Fruit fly (Drosophila melanogaster) whole organism, embryonic: Measurements from ENCODE around the gene Sfp38D.

Source experiments
- Asciz ChIP-seq: fragments of 200-800 bp; sonication (Bioruptor generic); optimal IDR thresholded peaks from 2 replicates; lab custom pipeline; 2017; ENCODE audit warnings: missing biosample characterization, mild to moderate bottlenecking, missing genetic modification characterization, missing genetic modification reagents
- CG10209 ChIP-seq: fragments of 200-800 bp; sonication (Bioruptor generic); optimal IDR thresholded peaks from 3 replicates; lab custom pipeline; 2017; ENCODE audit warnings: missing biosample characterization, mild to moderate bottlenecking, missing genetic modification characterization, missing genetic modification reagents
- CG15479 ChIP-seq: fragments of 200-800 bp; sonication (Bioruptor generic); optimal IDR thresholded peaks from 3 replicates; lab custom pipeline; 2019; ENCODE audit warnings: missing biosample characterization, mild to moderate bottlenecking, missing genetic modification characterization, moderate library complexity
- CG4282 ChIP-seq: fragments of 200-800 bp; sonication (Bioruptor generic); optimal IDR thresholded peaks from 2 replicates; lab custom pipeline; 2016; ENCODE audit warnings: missing biosample characterization, missing genetic modification characterization
- CG4424 ChIP-seq: fragments of 200-800 bp; sonication (Bioruptor generic); optimal IDR thresholded peaks from 3 replicates; lab custom pipeline; 2016; ENCODE audit warnings: missing biosample characterization, missing genetic modification characterization
- CG6854 ChIP-seq: fragments of 200-800 bp; sonication (Bioruptor generic); optimal IDR thresholded peaks from 3 replicates; lab custom pipeline; 2017; ENCODE audit warnings: missing biosample characterization, mild to moderate bottlenecking, missing genetic modification characterization
- D ChIP-seq, 2 experiments: fragments of 200-800 bp in 1 of 2; fragments of >200 bp in 1 of 2; sonication (Bioruptor generic) in 1 of 2; optimal IDR thresholded peaks; 2 replicates in 1 of 2; 3 replicates in 1 of 2; lab custom pipeline; 2017; ENCODE audit warnings: mild to moderate bottlenecking in 1 of 2, missing biosample characterization in 1 of 2, missing genetic modification characterization in 1 of 2, missing genetic modification reagents in 1 of 2
- Doc2 ChIP-seq: fragments of 200-800 bp; sonication (Bioruptor generic); IDR thresholded peaks from 2 replicates; pipeline ENCODE4 v1.3.6; 2022; ENCODE audit warnings: missing biosample characterization, missing genetic modification characterization
- MTF-1 ChIP-seq: fragments of 200-800 bp; sonication (Bioruptor generic); optimal IDR thresholded peaks from 2 replicates; lab custom pipeline; 2018; ENCODE audit warnings: missing biosample characterization, mild to moderate bottlenecking, missing genetic modification characterization, borderline replicate concordance
- Pdp1 ChIP-seq, 2 experiments: fragments of 200-800 bp; sonication (Bioruptor generic); optimal IDR thresholded peaks; 3 replicates each; lab custom pipeline; 2016; ENCODE audit warnings: missing biosample characterization in 2 of 2, missing genetic modification characterization in 2 of 2, mild to moderate bottlenecking in 1 of 2, moderate library complexity in 1 of 2
- Sry-δ ChIP-seq: fragments of 200-800 bp; sonication (Bioruptor generic); optimal IDR thresholded peaks from 2 replicates; lab custom pipeline; 2016; ENCODE audit warnings: missing biosample characterization, missing genetic modification characterization
- Usf ChIP-seq: fragments of 200-800 bp; sonication (Bioruptor generic); optimal IDR thresholded peaks from 2 replicates; lab custom pipeline; 2017; ENCODE audit warnings: missing genotype, missing biosample characterization, missing genetic modification characterization
- h ChIP-seq: fragments of >200 bp; optimal IDR thresholded peaks from 2 replicates; lab custom pipeline; 2017
- kni ChIP-seq: fragments of 200-800 bp; sonication (Bioruptor generic); optimal IDR thresholded peaks from 3 replicates; lab custom pipeline; 2017; ENCODE audit warnings: mild to moderate bottlenecking, missing biosample characterization, missing genetic modification reagents, missing genetic modification characterization

DNA sequence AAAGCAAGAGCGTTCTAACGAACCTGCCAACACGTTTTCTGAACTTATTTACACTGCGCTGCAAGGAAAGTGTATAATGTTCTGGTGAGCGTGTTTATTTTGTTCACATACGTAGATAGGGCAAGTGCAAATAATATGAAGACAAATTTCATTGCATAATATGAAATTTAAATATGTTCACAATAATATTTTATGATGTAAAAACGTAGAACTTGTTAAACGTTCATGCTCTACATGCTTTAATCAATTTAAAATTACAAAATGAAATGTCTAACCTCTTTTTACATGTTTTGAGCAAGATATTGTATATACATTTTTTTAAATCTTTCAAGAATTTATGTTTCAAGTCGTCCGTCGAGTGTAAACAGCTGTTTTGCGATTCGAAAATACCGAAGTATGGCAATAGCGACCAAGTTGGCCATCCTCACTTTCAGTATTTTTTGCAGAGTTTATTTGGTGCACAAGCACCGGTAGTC lies 4.7 kb downstream of the Sfp38D start, which contains the start of the genes phr6-4 and CG2608:
- TF ChIP-seq h (lab: Kevin White, UChicago), result no peak
- TF ChIP-seq kni (GFP tag; lab: Kevin White, UChicago), result peak; percentile 46
- peak; percentile 82 for TF ChIP-seq CG6854 (GFP tag; lab: Kevin White, UChicago)
- TF ChIP-seq CG4282, result peak; percentile 58
- peak; percentile 36 for TF ChIP-seq Sry-δ
- TF ChIP-seq CG10209 (GFP tag; lab: Kevin White, UChicago), result peak; percentile 94
- peak; percentile 56 for TF ChIP-seq MTF-1 (GFP tag; lab: Kevin White, UChicago)
- TF ChIP-seq Doc2 (GFP tag; lab: Robert Waterston, UW), result peak; percentile 64; the same call in 1 of the 2 replicates
- peak; percentile 94 for TF ChIP-seq CG4424
- TF ChIP-seq Pdp1 (GFP tag; optimal IDR thresholded peaks at IDR 0.05; lab: Kevin White, UChicago), result peak; percentile 91 to 93
- TF ChIP-seq CG15479 (GFP tag; lab: Kevin White, UChicago), result no peak
- no peak for TF ChIP-seq D (optimal IDR thresholded peaks at IDR 0.05; lab: Kevin White, UChicago)
- peak; percentile 89 for TF ChIP-seq D (GFP tag; optimal IDR thresholded peaks at IDR 0.05; lab: Kevin White, UChicago)
- TF ChIP-seq Asciz (GFP tag; lab: Kevin White, UChicago), result peak; percentile 91
- peak; percentile 84 for TF ChIP-seq Usf (GFP tag; lab: Kevin White, UChicago)
